Worm (Caenorhabditis elegans) whole organism, L4 larva: Measurements from ENCODE around the gene agt-2.

Source experiments
- ama-1 ChIP-seq: fragments of 150-350 bp; optimal IDR thresholded peaks from 2 replicates; lab custom pipeline; 2014; ENCODE audit warnings: inconsistent platforms, mixed read lengths
- hlh-30 ChIP-seq: sonication (generic microtip); optimal IDR thresholded peaks from 2 replicates; lab custom pipeline; 2017; ENCODE audit warnings: antibody characterized with exemption, mild to moderate bottlenecking, missing genetic modification characterization, missing compliant biosample characterization; ENCODE audit not compliant: insufficient read depth
- nhr-11 ChIP-seq: fragments of 150-350 bp; optimal IDR thresholded peaks from 2 replicates; lab custom pipeline; 2014; ENCODE audit warnings: missing biosample characterization, missing genetic modification characterization
- nhr-76 ChIP-seq: fragments of 150-350 bp; optimal IDR thresholded peaks from 2 replicates; lab custom pipeline; 2014; ENCODE audit warnings: missing biosample characterization, missing genetic modification characterization
- unc-39 ChIP-seq: sonication (generic microtip); optimal IDR thresholded peaks from 2 replicates; lab custom pipeline; 2017; ENCODE audit warnings: missing biosample characterization, missing genetic modification characterization
- ztf-11 ChIP-seq: fragments of 150-350 bp; optimal IDR thresholded peaks from 2 replicates; lab custom pipeline; 2014; ENCODE audit warnings: missing biosample characterization, missing genetic modification characterization

- TF ChIP-seq ztf-11 (tag; lab: Kevin White, UChicago) (no peak), unc-39 (tag; lab: Kevin White, UChicago) (no peak), hlh-30 (tag; lab: Kevin White, UChicago) (no peak), ama-1 (lab: Kevin White, UChicago) (no peak), nhr-76 (tag; lab: Kevin White, UChicago) (no peak), nhr-11 (tag; lab: Kevin White, UChicago) (no peak)
Measured at ce11 chrII:5407548-5407947, 33.9 kb upstream of the agt-2 start, which contains the start of gene clec-141.
